Fruit fly (Drosophila melanogaster): Measurements from ENCODE around the gene CG15771.
A peak's percentile ranks its signal among the peaks of the same experiment; 100 is the strongest.

dm6 chrX:5754837-5755828 lies at the start of gene CG15771, which contains the start of gene lin-52:
- no peak for TF ChIP-seq psq (optimal IDR thresholded peaks at IDR 0.05)
- TF ChIP-seq pan (optimal IDR thresholded peaks at IDR 0.05) = no peak
- TF ChIP-seq Dll (optimal IDR thresholded peaks at IDR 0.05) = peak; percentile 77
- TF ChIP-seq usp (GFP tag; optimal IDR thresholded peaks at IDR 0.05) = no peak
- no peak for TF ChIP-seq CG8478 (optimal IDR thresholded peaks at IDR 0.05)

Data from whole organism.